Fruit fly (Drosophila melanogaster): Measurements from ENCODE around the gene CG15390.

The CG15390 gene

DNA sequence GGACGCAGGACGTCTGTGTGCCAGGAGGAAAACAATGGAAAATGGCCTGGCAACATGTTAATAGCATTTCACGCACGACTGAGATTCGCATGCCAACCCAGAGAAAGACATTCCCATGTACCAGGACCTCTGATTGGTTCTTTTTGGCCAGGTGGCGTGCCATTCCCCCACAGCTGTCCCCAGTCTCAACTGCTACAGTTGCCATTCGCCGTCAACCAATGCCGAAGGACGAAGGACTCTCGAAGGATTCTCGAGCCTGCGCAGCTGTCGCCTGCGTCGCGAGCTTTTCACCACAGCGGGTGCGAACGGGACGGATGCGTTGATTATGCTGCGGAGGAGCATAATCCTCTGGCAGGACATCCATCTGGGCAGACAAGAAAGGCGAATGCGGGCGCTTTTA lies 25.4 kb downstream of the CG15390 start, which contains the start of gene VGlut:
Gene VGlut, plus strand, starts transcription at position 399 of the 400 bp plus-strand sequence.
- TF ChIP-seq h (optimal IDR thresholded peaks at IDR 0.05) (no peak), Myc (optimal IDR thresholded peaks at IDR 0.05) (no peak), ttk (optimal IDR thresholded peaks at IDR 0.05) (no peak), psq (optimal IDR thresholded peaks at IDR 0.05) (no peak), Sin3A (optimal IDR thresholded peaks at IDR 0.05) (no peak), insv (optimal IDR thresholded peaks at IDR 0.05) (no peak)

DNA sequence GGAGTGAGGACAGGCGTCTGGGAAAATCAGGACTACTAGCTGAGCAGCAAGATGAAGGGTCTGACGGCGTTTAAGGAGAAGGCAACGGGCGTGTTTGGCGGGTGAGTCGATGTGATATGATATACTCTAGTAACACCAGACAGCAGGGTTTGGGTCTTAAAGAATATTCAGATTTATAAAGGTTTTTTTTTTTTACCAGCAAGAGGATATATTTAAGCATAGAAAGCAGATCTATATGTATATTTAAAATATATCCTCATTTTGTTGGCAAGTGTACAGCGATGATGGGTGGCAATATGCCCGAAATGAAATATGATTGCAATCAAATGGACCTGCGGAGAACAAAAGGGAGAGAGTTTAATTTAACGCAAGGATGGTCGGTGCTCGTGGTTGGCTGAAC lies 27.7 kb downstream of the CG15390 start:
- TF ChIP-seq psq (optimal IDR thresholded peaks at IDR 0.05), result no peak
- TF ChIP-seq insv (optimal IDR thresholded peaks at IDR 0.05), result no peak

dm6 chr2L:2404631-2405030 lies 30.1 kb downstream of the CG15390 start:
- TF ChIP-seq ttk (optimal IDR thresholded peaks at IDR 0.05) (no peak), Sin3A (optimal IDR thresholded peaks at IDR 0.05) (no peak), insv (optimal IDR thresholded peaks at IDR 0.05) (no peak), psq (optimal IDR thresholded peaks at IDR 0.05) (no peak), Myc (optimal IDR thresholded peaks at IDR 0.05) (no peak), h (optimal IDR thresholded peaks at IDR 0.05) (no peak)

dm6 chr2L:2413093-2413492 lies 38.6 kb downstream of the CG15390 start:
- TF ChIP-seq h (optimal IDR thresholded peaks at IDR 0.05) (no peak), ttk (optimal IDR thresholded peaks at IDR 0.05) (no peak), insv (optimal IDR thresholded peaks at IDR 0.05) (no peak), Myc (optimal IDR thresholded peaks at IDR 0.05) (no peak), Sin3A (optimal IDR thresholded peaks at IDR 0.05) (no peak)

DNA sequence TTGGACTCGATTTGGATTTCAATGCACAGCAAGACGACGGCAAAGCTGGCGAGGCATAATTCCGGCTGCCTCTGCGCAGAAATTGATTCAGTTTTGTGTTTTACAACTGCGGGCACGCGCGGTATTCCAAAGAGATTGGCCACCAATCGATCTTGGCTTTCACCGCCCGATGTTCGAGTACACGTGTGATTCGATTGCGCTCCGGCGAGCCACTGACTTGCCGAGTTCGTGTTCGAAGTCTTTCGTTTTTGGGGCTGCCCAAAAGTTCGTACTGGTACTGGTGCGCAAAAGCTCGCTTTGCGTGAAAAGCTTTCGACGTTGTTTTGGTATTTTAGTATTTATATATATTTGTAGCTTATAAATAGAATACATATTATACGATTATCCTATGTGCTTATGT lies 40.6 kb downstream of the CG15390 start, which contains the start of gene CG18641:
Gene CG18641, minus strand, starts transcription at position 214 of the 400 bp plus-strand sequence.
- TF ChIP-seq ttk (optimal IDR thresholded peaks at IDR 0.05) (no peak), Myc (optimal IDR thresholded peaks at IDR 0.05) (no peak), h (optimal IDR thresholded peaks at IDR 0.05) (no peak), psq (optimal IDR thresholded peaks at IDR 0.05) (no peak), Sin3A (optimal IDR thresholded peaks at IDR 0.05) (no peak), insv (optimal IDR thresholded peaks at IDR 0.05) (no peak)

- TF ChIP-seq ttk (optimal IDR thresholded peaks at IDR 0.05) (no peak), Sin3A (optimal IDR thresholded peaks at IDR 0.05) (no peak), Myc (optimal IDR thresholded peaks at IDR 0.05) (no peak), h (optimal IDR thresholded peaks at IDR 0.05) (no peak), insv (optimal IDR thresholded peaks at IDR 0.05) (no peak), psq (optimal IDR thresholded peaks at IDR 0.05) (no peak)
Measured at dm6 chr2L:2416620-2417019, 42.1 kb downstream of the CG15390 start, which contains the start of gene CG31948. TSS of gene CG31948 (minus strand) at chr2L:2416720.

- TF ChIP-seq Sin3A (optimal IDR thresholded peaks at IDR 0.05), result no peak
- no peak for TF ChIP-seq insv (optimal IDR thresholded peaks at IDR 0.05)
- no peak for TF ChIP-seq psq (optimal IDR thresholded peaks at IDR 0.05)
- no peak for TF ChIP-seq Myc (optimal IDR thresholded peaks at IDR 0.05)
- TF ChIP-seq h (optimal IDR thresholded peaks at IDR 0.05), result no peak
- TF ChIP-seq ttk (optimal IDR thresholded peaks at IDR 0.05), result no peak
Measured at dm6 chr2L:2417865-2418264, 43.4 kb downstream of the CG15390 start, which contains the start of gene CG34448. TSS of gene CG34448 (minus strand) at chr2L:2417965.

dm6 chr2L:2419913-2420312 lies 45.4 kb downstream of the CG15390 start, which contains the start of gene CG34447:
TSS of gene CG34447 (minus strand) at chr2L:2420013.
- TF ChIP-seq ttk (optimal IDR thresholded peaks at IDR 0.05) (no peak), psq (optimal IDR thresholded peaks at IDR 0.05) (no peak), Myc (optimal IDR thresholded peaks at IDR 0.05) (no peak), insv (optimal IDR thresholded peaks at IDR 0.05) (no peak)

dm6 chr2L:2420490-2420889 lies 46.0 kb downstream of the CG15390 start, which contains the start of gene CG9886:
TSS of gene CG9886 (plus strand) at chr2L:2420830.
- TF ChIP-seq h (optimal IDR thresholded peaks at IDR 0.05) (no peak), Sin3A (optimal IDR thresholded peaks at IDR 0.05) (no peak), Myc (optimal IDR thresholded peaks at IDR 0.05) (no peak)

dm6 chr2L:2424497-2424896 lies 50.0 kb downstream of the CG15390 start, which contains the start of gene CG44139:
TSS of gene CG44139 (plus strand) at chr2L:2424797.
- TF ChIP-seq Sin3A (optimal IDR thresholded peaks at IDR 0.05) (no peak), ttk (optimal IDR thresholded peaks at IDR 0.05) (no peak), Myc (optimal IDR thresholded peaks at IDR 0.05) (no peak), h (optimal IDR thresholded peaks at IDR 0.05) (no peak), insv (optimal IDR thresholded peaks at IDR 0.05) (no peak), psq (optimal IDR thresholded peaks at IDR 0.05) (no peak)

All from Kc167 (cell line).